Worm (Caenorhabditis elegans) whole organism, early embryonic: ENCODE results near the gene F26F2.8.

Experiments used
- hnd-1 ChIP-seq: sonication (generic microtip); optimal IDR thresholded peaks from 2 replicates; lab custom pipeline; 2016; ENCODE audit warnings: missing genetic modification characterization, missing compliant biosample characterization
- scrt-1 ChIP-seq: fragments of 200-800 bp; sonication (Bioruptor generic); IDR thresholded peaks from 2 replicates; pipeline ENCODE4 v1.3.6; 2022; ENCODE audit warnings: missing genetic modification characterization, missing compliant biosample characterization

DNA sequence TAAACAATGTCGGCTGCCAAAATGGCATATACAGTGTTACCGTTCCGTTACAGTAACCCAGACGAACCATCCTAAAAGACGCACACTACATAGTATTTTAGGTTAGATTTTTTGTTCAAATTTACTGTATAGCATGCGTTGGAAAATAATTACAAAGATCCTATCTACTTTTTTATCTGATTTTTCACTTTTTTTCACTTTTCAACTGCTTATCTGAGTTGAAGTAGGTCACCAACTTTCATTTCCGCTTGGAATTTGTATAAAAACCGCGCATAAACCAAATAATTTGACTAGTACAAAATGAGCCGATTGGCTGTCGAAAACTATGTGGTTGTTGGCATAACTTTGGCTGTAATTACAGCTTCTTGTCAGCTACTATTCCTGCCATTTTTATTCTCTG lies 20.4 kb downstream of the F26F2.8 start, which contains the start of gene col-163:
- TF ChIP-seq scrt-1 (GFP tag; lab: Robert Waterston, UW) (no peak), hnd-1 (no peak)
